Worm (Caenorhabditis elegans) whole organism, L4 larva: ENCODE measurements around the gene scav-2.

ENCODE experiments used
- D1046.2 ChIP-seq: fragments of 200-800 bp; sonication (Bioruptor generic); IDR thresholded peaks from 2 replicates; pipeline ENCODE4 v1.3.6; 2022; ENCODE audit warnings: missing genetic modification characterization, missing compliant biosample characterization
- F10B5.3 ChIP-seq: sonication (generic microtip); optimal IDR thresholded peaks from 2 replicates; lab custom pipeline; 2016; ENCODE audit warnings: mild to moderate bottlenecking, missing genetic modification characterization, missing compliant biosample characterization
- T26A8.4 ChIP-seq: fragments of 200-800 bp; sonication (Bioruptor generic); IDR thresholded peaks from 2 replicates; pipeline ENCODE4 v1.3.6; 2022; ENCODE audit warnings: missing genetic modification characterization, missing compliant biosample characterization
- Y5F2A.4 ChIP-seq: fragments of 200-800 bp; sonication (Bioruptor generic); optimal IDR thresholded peaks from 2 replicates; lab custom pipeline; 2018; ENCODE audit warnings: mild to moderate bottlenecking, missing genetic modification characterization, missing compliant biosample characterization
- ZK546.5 ChIP-seq, 2 experiments: sonication (generic microtip); optimal IDR thresholded peaks; 2 replicates each; lab custom pipeline; 2017; ENCODE audit warnings: missing biosample characterization in 2 of 2, missing genetic modification characterization in 2 of 2
- ama-1 ChIP-seq: fragments of 150-350 bp; optimal IDR thresholded peaks from 2 replicates; lab custom pipeline; 2014; ENCODE audit warnings: inconsistent platforms, mixed read lengths
- ceh-20 ChIP-seq: fragments of 200-800 bp; sonication (Bioruptor generic); IDR thresholded peaks from 2 replicates; pipeline ENCODE4 v1.3.6; 2022; ENCODE audit warnings: missing genetic modification reagents, missing genetic modification characterization, missing compliant biosample characterization
- ceh-32 ChIP-seq: sonication (generic microtip); optimal IDR thresholded peaks from 2 replicates; lab custom pipeline; 2016; ENCODE audit warnings: mild to moderate bottlenecking, missing genetic modification characterization, missing compliant biosample characterization; ENCODE audit not compliant: poor library complexity
- ceh-44 ChIP-seq: fragments of 200-800 bp; sonication (Bioruptor generic); IDR thresholded peaks from 2 replicates; pipeline ENCODE4 v1.3.6; 2022; ENCODE audit warnings: missing genetic modification reagents, missing genetic modification characterization, missing compliant biosample characterization
- ceh-82 ChIP-seq: sonication (generic microtip); optimal IDR thresholded peaks from 2 replicates; lab custom pipeline; 2017; ENCODE audit warnings: missing biosample characterization, missing genetic modification characterization
- ces-1 ChIP-seq: fragments of 150-350 bp; sonication (generic microtip); optimal IDR thresholded peaks from 4 replicates; lab custom pipeline; 2014; ENCODE audit warnings: missing biosample characterization, missing genetic modification reagents, missing genetic modification characterization
- ctbp-1 ChIP-seq: fragments of 200-800 bp; sonication (Bioruptor generic); IDR thresholded peaks from 2 replicates; pipeline ENCODE4 v1.3.6; 2022; ENCODE audit warnings: missing genetic modification reagents, missing genetic modification characterization, missing compliant biosample characterization
- daf-12 ChIP-seq: fragments of 150-350 bp; optimal IDR thresholded peaks from 2 replicates; lab custom pipeline; 2014; ENCODE audit warnings: missing biosample characterization, missing genetic modification reagents, missing genetic modification characterization
- daf-16 ChIP-seq, 3 experiments: sonication (generic microtip); optimal IDR thresholded peaks; 2 replicates each; lab custom pipeline; 2016 to 2017; ENCODE audit warnings: missing genetic modification characterization in 3 of 3, missing genetic modification reagents in 3 of 3, mild to moderate bottlenecking in 2 of 3, missing compliant biosample characterization in 2 of 3, missing biosample characterization in 1 of 3, moderate library complexity in 1 of 3
- daf-19 ChIP-seq: fragments of 200-800 bp; sonication (Bioruptor generic); conservative IDR thresholded peaks from 2 replicates; pipeline ENCODE4 v1.3.6; 2022; ENCODE audit warnings: missing genetic modification characterization, missing compliant biosample characterization
- dmd-6 ChIP-seq: fragments of 200-800 bp; sonication (Bioruptor generic); IDR thresholded peaks from 2 replicates; pipeline ENCODE4 v1.3.6; 2022; ENCODE audit warnings: missing genetic modification reagents, missing genetic modification characterization, missing compliant biosample characterization
- dmd-8 ChIP-seq: fragments of 200-800 bp; sonication (Bioruptor generic); IDR thresholded peaks from 2 replicates; pipeline ENCODE4 v1.3.6; 2022; ENCODE audit warnings: missing genetic modification characterization, missing compliant biosample characterization
- dpl-1 ChIP-seq: fragments of 150-350 bp; optimal IDR thresholded peaks from 2 replicates; lab custom pipeline; 2014; ENCODE audit warnings: missing biosample characterization, missing genetic modification reagents, missing genetic modification characterization
- dve-1 ChIP-seq: sonication (generic microtip); optimal IDR thresholded peaks from 2 replicates; lab custom pipeline; 2017; ENCODE audit warnings: antibody characterized with exemption, mild to moderate bottlenecking, missing genetic modification characterization, missing compliant biosample characterization; ENCODE audit not compliant: insufficient read depth
- fos-1 ChIP-seq: fragments of 150-350 bp; optimal IDR thresholded peaks from 2 replicates; lab custom pipeline; 2014; ENCODE audit warnings: missing biosample characterization, missing genetic modification characterization
- gei-8 ChIP-seq: fragments of 200-800 bp; sonication (Bioruptor generic); optimal IDR thresholded peaks from 2 replicates; lab custom pipeline; 2018; ENCODE audit warnings: mild to moderate bottlenecking, missing genetic modification characterization, missing compliant biosample characterization
- hif-1 ChIP-seq, 2 experiments: sonication (generic microtip); optimal IDR thresholded peaks; 2 replicates each; lab custom pipeline; 2016 to 2017; ENCODE audit warnings: missing compliant biosample characterization in 2 of 2, missing genetic modification characterization in 2 of 2, missing genetic modification reagents in 2 of 2, missing genotype in 2 of 2, mild to moderate bottlenecking in 1 of 2
- lim-7 ChIP-seq: fragments of 200-800 bp; sonication (Bioruptor generic); IDR thresholded peaks from 2 replicates; pipeline ENCODE4 v1.3.6; 2022; ENCODE audit warnings: missing genetic modification characterization, missing compliant biosample characterization
- lin-15B ChIP-seq: fragments of 150-350 bp; sonication (generic microtip); optimal IDR thresholded peaks from 3 replicates; lab custom pipeline; 2014; ENCODE audit warnings: missing biosample characterization, missing genetic modification characterization
- lin-38 ChIP-seq: fragments of 200-800 bp; sonication (Bioruptor generic); IDR thresholded peaks from 2 replicates; pipeline ENCODE4 v1.3.6; 2022; ENCODE audit warnings: missing genetic modification reagents, missing genetic modification characterization, missing compliant biosample characterization
- lsy-2 ChIP-seq, 2 experiments: fragments of 150-350 bp in 1 of 2; sonication (generic microtip) in 1 of 2; optimal IDR thresholded peaks; 2 replicates each; lab custom pipeline; 2014 to 2017; ENCODE audit warnings: missing biosample characterization in 2 of 2, missing genetic modification characterization in 2 of 2
- mep-1 ChIP-seq: fragments of 150-350 bp; sonication (generic microtip); optimal IDR thresholded peaks from 3 replicates; lab custom pipeline; 2014; ENCODE audit warnings: missing biosample characterization, missing genetic modification characterization
- mxl-2 ChIP-seq: fragments of 200-800 bp; sonication (Bioruptor generic); conservative IDR thresholded peaks from 2 replicates; pipeline ENCODE4 v1.3.6; 2022; ENCODE audit warnings: missing genetic modification reagents, missing genetic modification characterization, missing compliant biosample characterization
- nhr-11 ChIP-seq: fragments of 150-350 bp; optimal IDR thresholded peaks from 2 replicates; lab custom pipeline; 2014; ENCODE audit warnings: missing biosample characterization, missing genetic modification characterization
- nhr-111 ChIP-seq: fragments of 200-800 bp; sonication (Bioruptor generic); optimal IDR thresholded peaks from 2 replicates; lab custom pipeline; 2018; ENCODE audit warnings: mild to moderate bottlenecking, missing genetic modification characterization, missing compliant biosample characterization
- nhr-237 ChIP-seq: sonication (generic microtip); optimal IDR thresholded peaks from 2 replicates; lab custom pipeline; 2017; ENCODE audit warnings: missing biosample characterization, missing genetic modification characterization
- nhr-25 ChIP-seq: sonication (generic microtip); optimal IDR thresholded peaks from 2 replicates; lab custom pipeline; 2017; ENCODE audit warnings: missing genetic modification characterization, mild to moderate bottlenecking, missing compliant biosample characterization, antibody characterized with exemption, moderate library complexity, borderline replicate concordance; ENCODE audit not compliant: insufficient read depth
- nhr-28 ChIP-seq: fragments of 150-350 bp; optimal IDR thresholded peaks from 2 replicates; lab custom pipeline; 2014; ENCODE audit warnings: missing biosample characterization, missing genetic modification characterization
- nhr-48 ChIP-seq: sonication (generic microtip); optimal IDR thresholded peaks from 2 replicates; lab custom pipeline; 2016; ENCODE audit warnings: mild to moderate bottlenecking, missing genetic modification characterization, missing compliant biosample characterization
- nhr-77 ChIP-seq: fragments of 150-350 bp; optimal IDR thresholded peaks from 2 replicates; lab custom pipeline; 2014; ENCODE audit warnings: missing biosample characterization, missing genetic modification characterization
- pha-4 ChIP-seq, 2 experiments: fragments of 150-350 bp in 1 of 2; fragments of 200-800 bp in 1 of 2; sonication (Bioruptor generic) in 1 of 2; IDR thresholded peaks in 1 of 2; optimal IDR thresholded peaks in 1 of 2; 2 replicates each; pipeline versions ENCODE4 v1.3.6 to Lab custom; 2014 to 2022; ENCODE audit warnings: missing genetic modification characterization in 2 of 2, missing genetic modification reagents in 2 of 2, missing biosample characterization in 1 of 2, missing compliant biosample characterization in 1 of 2
- php-3 ChIP-seq: fragments of 200-800 bp; sonication (Bioruptor generic); IDR thresholded peaks from 2 replicates; pipeline ENCODE4 v1.3.6; 2022; ENCODE audit warnings: missing genetic modification reagents, missing genetic modification characterization, missing compliant biosample characterization
- rbr-2 ChIP-seq: sonication (generic microtip); optimal IDR thresholded peaks from 2 replicates; lab custom pipeline; 2016; ENCODE audit warnings: missing genotype, missing genetic modification characterization, missing compliant biosample characterization
- saeg-2 ChIP-seq: fragments of 200-800 bp; sonication (Bioruptor generic); IDR thresholded peaks from 2 replicates; pipeline ENCODE4 v1.3.6; 2022; ENCODE audit warnings: missing genetic modification reagents, missing genetic modification characterization, missing compliant biosample characterization
- spr-1 ChIP-seq: sonication (generic microtip); optimal IDR thresholded peaks from 2 replicates; lab custom pipeline; 2016; ENCODE audit warnings: mild to moderate bottlenecking, missing genetic modification characterization, missing compliant biosample characterization
- tra-1 ChIP-seq: fragments of 200-800 bp; sonication (Bioruptor generic); IDR thresholded peaks from 2 replicates; pipeline ENCODE4 v1.3.6; 2022; ENCODE audit warnings: missing genetic modification reagents, missing genetic modification characterization, missing compliant biosample characterization
- unc-62 ChIP-seq, 3 experiments: fragments of 150-350 bp in 1 of 3; sonication (generic microtip); optimal IDR thresholded peaks in 2 of 3; peaks in 1 of 3; 1 replicate in 1 of 3; 2 replicates in 2 of 3; lab custom pipeline; 2014 to 2017; ENCODE audit warnings: missing biosample characterization in 3 of 3, missing genetic modification characterization in 3 of 3, missing genetic modification reagents in 3 of 3, missing genotype in 1 of 3
- vab-7 ChIP-seq: fragments of 200-800 bp; sonication (Bioruptor generic); IDR thresholded peaks from 2 replicates; pipeline ENCODE4 v1.3.6; 2022; ENCODE audit warnings: missing genetic modification reagents, missing genetic modification characterization, missing compliant biosample characterization
- zag-1 ChIP-seq: fragments of 150-350 bp; optimal IDR thresholded peaks from 2 replicates; lab custom pipeline; 2014; ENCODE audit warnings: missing biosample characterization, missing genetic modification characterization
- zip-11 ChIP-seq: fragments of 200-800 bp; sonication (Bioruptor generic); IDR thresholded peaks from 2 replicates; pipeline ENCODE4 v1.3.6; 2022; ENCODE audit warnings: missing genetic modification characterization, missing compliant biosample characterization
- zip-2 ChIP-seq: fragments of 150-350 bp; optimal IDR thresholded peaks from 2 replicates; lab custom pipeline; 2014; ENCODE audit warnings: missing biosample characterization, missing genetic modification characterization

The scav-2 gene

DNA sequence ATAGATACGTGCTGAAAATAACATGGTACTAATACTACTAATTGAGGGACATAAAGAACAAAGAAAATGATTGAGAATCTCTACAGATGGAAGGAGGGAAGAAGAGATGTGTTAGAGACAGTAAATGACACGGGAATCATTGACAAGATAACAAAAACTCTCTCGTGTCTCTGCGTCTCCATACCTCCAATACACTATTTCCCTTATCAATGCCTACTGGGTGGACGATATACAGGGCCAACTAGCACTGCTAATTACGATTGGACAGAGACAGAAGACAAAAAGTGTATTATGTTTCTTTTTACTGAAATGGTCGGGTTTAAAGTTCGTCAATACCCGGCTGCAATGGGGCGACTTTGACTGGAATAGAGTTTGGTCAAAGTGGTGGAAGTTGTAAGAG, 10.5 kb downstream of the scav-2 start (continued):
- TF ChIP-seq ceh-20 (GFP tag; lab: Robert Waterston, UW) (no peak), unc-62 (GFP tag; optimal IDR thresholded peaks at IDR 0.05 in 1 of 2; lab: Kevin White, UChicago) (peak in 1 of 2 experiments; percentile 98), unc-62 (tag; optimal IDR thresholded peaks at IDR 0.05; lab: Kevin White, UChicago) (no peak), lsy-2 (tag; optimal IDR thresholded peaks at IDR 0.05; lab: Kevin White, UChicago) (peak in 1 of 2 experiments; percentile 22), dmd-8 (GFP tag; lab: Robert Waterston, UW) (no peak), vab-7 (GFP tag; lab: Robert Waterston, UW) (no peak), ces-1 (no peak), ctbp-1 (no peak), ceh-44 (no peak), pha-4 (GFP tag; IDR thresholded peaks at IDR 0.05; lab: Robert Waterston, UW) (no peak), pha-4 (tag; optimal IDR thresholded peaks at IDR 0.05; lab: Kevin White, UChicago) (no peak), daf-16 (GFP tag; optimal IDR thresholded peaks at IDR 0.05; lab: Kevin White, UChicago) (no peak), daf-16 (tag; optimal IDR thresholded peaks at IDR 0.05; lab: Kevin White, UChicago) (peak; percentile 81), ceh-32 (tag; lab: Kevin White, UChicago) (no peak), saeg-2 (GFP tag; lab: Robert Waterston, UW) (no peak), lin-15B (no peak), gei-8 (GFP tag; lab: Kevin White, UChicago) (peak; percentile 5), php-3 (peak; percentile 40; the same call in 1 of the 2 replicates), zag-1 (tag; lab: Kevin White, UChicago) (no peak), nhr-25 (tag; lab: Kevin White, UChicago) (peak; percentile 24), ama-1 (no peak), mep-1 (peak; percentile 29), nhr-77 (tag; lab: Kevin White, UChicago) (peak; percentile 76), nhr-111 (GFP tag; lab: Kevin White, UChicago) (no peak), hif-1 (tag; optimal IDR thresholded peaks at IDR 0.05; lab: Kevin White, UChicago) (peak in 1 of 2 experiments; percentile 0), lim-7 (no peak), zip-11 (GFP tag; lab: Robert Waterston, UW) (no peak), ceh-82 (tag; lab: Kevin White, UChicago) (no peak), daf-19 (GFP tag; lab: Robert Waterston, UW) (no peak), dmd-6 (GFP tag; lab: Robert Waterston, UW) (peak; percentile 82), dve-1 (tag; lab: Kevin White, UChicago) (peak; percentile 85), nhr-48 (tag; lab: Kevin White, UChicago) (peak; percentile 41), tra-1 (peak; percentile 68; the same call in 1 of the 2 replicates)

DNA sequence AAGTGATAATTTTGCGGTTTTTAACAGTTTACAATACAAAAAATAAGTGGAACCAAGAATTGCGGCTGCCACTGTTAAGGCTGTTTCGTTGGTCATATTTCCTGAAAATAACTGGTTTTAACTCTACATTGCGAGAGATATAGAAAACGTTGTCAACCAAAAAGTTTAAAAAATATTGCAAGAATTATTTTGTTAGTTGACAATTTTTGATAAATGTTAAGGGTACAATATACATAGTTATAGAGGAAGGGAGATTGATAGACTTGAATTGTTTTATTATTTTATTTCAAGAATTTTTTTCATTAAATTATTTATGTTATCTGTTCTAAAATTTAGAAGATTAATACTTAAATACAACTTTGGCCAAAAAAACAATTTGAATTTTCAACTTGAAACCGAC, 11.7 kb downstream of the scav-2 start, which contains the start of gene acs-5:
Gene acs-5, minus strand, starts transcription at position 101 of the 400 bp plus-strand sequence.
- TF ChIP-seq D1046.2 (GFP tag; lab: Robert Waterston, UW) (no peak), nhr-28 (tag; lab: Kevin White, UChicago) (no peak), ZK546.5 (tag; optimal IDR thresholded peaks at IDR 0.05; lab: Kevin White, UChicago) (no peak), fos-1 (tag; lab: Kevin White, UChicago) (no peak)

DNA sequence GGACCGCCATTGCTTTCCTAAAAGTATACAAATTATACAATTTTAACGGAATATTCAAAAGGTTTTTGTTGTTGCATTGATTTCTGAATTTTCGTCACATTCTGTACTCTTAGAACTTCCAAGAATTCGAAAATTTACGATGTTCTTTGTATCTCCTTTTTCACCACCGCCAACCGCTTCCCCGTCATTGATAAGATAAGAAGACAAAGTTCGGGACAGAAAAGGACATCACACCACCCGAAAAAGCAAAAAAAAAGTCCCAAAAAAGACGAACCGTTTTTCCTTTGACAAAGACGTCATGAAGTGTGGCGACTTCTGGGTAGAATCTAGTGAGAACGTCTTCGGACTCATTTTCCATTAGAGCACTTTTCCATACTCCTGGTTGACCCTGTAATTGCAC, 12.7 kb downstream of the scav-2 start:
- no peak for TF ChIP-seq daf-12 (tag; lab: Kevin White, UChicago)
- no peak for TF ChIP-seq mxl-2
- TF ChIP-seq zip-2 = no peak
- no peak for TF ChIP-seq ama-1
- TF ChIP-seq F10B5.3 = no peak
- TF ChIP-seq Y5F2A.4 (GFP tag; lab: Kevin White, UChicago) = no peak
- no peak for TF ChIP-seq rbr-2
- no peak for TF ChIP-seq T26A8.4 (GFP tag; lab: Robert Waterston, UW)
- peak; percentile 79 for TF ChIP-seq nhr-28 (tag; lab: Kevin White, UChicago)
- no peak for TF ChIP-seq spr-1 (tag; lab: Kevin White, UChicago)
- no peak for TF ChIP-seq nhr-11 (tag; lab: Kevin White, UChicago)
- TF ChIP-seq dpl-1 (GFP tag; lab: Kevin White, UChicago) = no peak
- no peak for TF ChIP-seq zip-11 (GFP tag; lab: Robert Waterston, UW)
- TF ChIP-seq nhr-237 (tag; lab: Kevin White, UChicago) = no peak
- TF ChIP-seq daf-16 (GFP tag; optimal IDR thresholded peaks at IDR 0.05; lab: Kevin White, UChicago) = no peak
- peak; percentile 32 for TF ChIP-seq daf-16 (tag; optimal IDR thresholded peaks at IDR 0.05; lab: Kevin White, UChicago)
- TF ChIP-seq ceh-32 (tag; lab: Kevin White, UChicago) = no peak
- TF ChIP-seq lin-38 (GFP tag; lab: Robert Waterston, UW) = peak; percentile 21; the same call in 1 of the 2 replicates
- TF ChIP-seq gei-8 (GFP tag; lab: Kevin White, UChicago) = no peak
- no peak for TF ChIP-seq ces-1
- no peak for TF ChIP-seq dmd-8 (GFP tag; lab: Robert Waterston, UW)
- TF ChIP-seq pha-4 (GFP tag; IDR thresholded peaks at IDR 0.05; lab: Robert Waterston, UW) = no peak
- TF ChIP-seq pha-4 (tag; optimal IDR thresholded peaks at IDR 0.05; lab: Kevin White, UChicago) = no peak
